Worm (Caenorhabditis elegans): ENCODE measurements around the gene mig-6.

mig-6 gene

ce11 chrV:7826917-7827316 is at the start of gene mig-6:
TSS of gene mig-6 (plus strand) at chrV:7827217.
- TF ChIP-seq dpl-1 (GFP tag; optimal IDR thresholded peaks at IDR 0.05) (no peak), sptf-2 (GFP tag; optimal IDR thresholded peaks at IDR 0.05) (no peak), lin-40 (tag; optimal IDR thresholded peaks at IDR 0.05) (no peak)

ce11 chrV:7778999-7779398 is 48.0 kb upstream of the mig-6 start:
- TF ChIP-seq atf-7 (tag; optimal IDR thresholded peaks at IDR 0.05) (peak; percentile 18), zim-3 (tag; optimal IDR thresholded peaks at IDR 0.05) (no peak), chd-7 (tag; optimal IDR thresholded peaks at IDR 0.05) (peak; percentile 15), madf-6 (GFP tag; IDR thresholded peaks at IDR 0.05) (peak; percentile 26; the same call in 1 of the 2 replicates), snpc-4 (GFP tag; optimal IDR thresholded peaks at IDR 0.05) (no peak), snpc-4 (tag; optimal IDR thresholded peaks at IDR 0.05) (peak in 1 of 4 experiments; percentile 23), ceh-91 (GFP tag; IDR thresholded peaks at IDR 0.05) (peak; percentile 27; the same call in 1 of the 2 replicates), snpc-3.4 (tag; optimal IDR thresholded peaks at IDR 0.05) (no peak), repo-1 (tag; optimal IDR thresholded peaks at IDR 0.05) (no peak), C17E4.6 (GFP tag; IDR thresholded peaks at IDR 0.05) (peak; percentile 29; the same call in 1 of the 2 replicates), ekl-4 (GFP tag; IDR thresholded peaks at IDR 0.05) (peak; percentile 44; the same call in 1 of the 2 replicates), F39B2.1 (GFP tag; IDR thresholded peaks at IDR 0.05) (no peak), F49E8.2 (tag; optimal IDR thresholded peaks at IDR 0.05; ENCODE audit: insufficient read depth) (peak; percentile 38), hsf-1 (GFP tag; IDR thresholded peaks at IDR 0.05) (peak; percentile 61; the same call in 1 of the 2 replicates), hrde-1 (tag; optimal IDR thresholded peaks at IDR 0.05; ENCODE audit: borderline replicate concordance) (peak; percentile 75), B0336.3 (GFP tag; IDR thresholded peaks at IDR 0.05) (peak; percentile 52; the same call in 1 of the 2 replicates), unc-130 (GFP tag; optimal IDR thresholded peaks at IDR 0.05) (peak; percentile 15)

- TF ChIP-seq mel-28 (tag; optimal IDR thresholded peaks at IDR 0.05; ENCODE audit: borderline replicate concordance) = no peak
- TF ChIP-seq T26A5.8 (tag; optimal IDR thresholded peaks at IDR 0.05) = no peak
- no peak for TF ChIP-seq egrh-3 (GFP tag; IDR thresholded peaks at IDR 0.05)
- TF ChIP-seq B0035.1 (tag; optimal IDR thresholded peaks at IDR 0.05) = no peak
- no peak for TF ChIP-seq ceh-79 (tag; optimal IDR thresholded peaks at IDR 0.05)
- no peak for TF ChIP-seq Y53F4B.3 (GFP tag; IDR thresholded peaks at IDR 0.05)
- TF ChIP-seq K12H6.12 (tag; optimal IDR thresholded peaks at IDR 0.05) = no peak
- no peak for TF ChIP-seq tbx-9 (tag; optimal IDR thresholded peaks at IDR 0.05; ENCODE audit: borderline replicate concordance)
- TF ChIP-seq let-607 (tag; optimal IDR thresholded peaks at IDR 0.05) = no peak
- no peak for TF ChIP-seq cebp-1 (GFP tag; IDR thresholded peaks at IDR 0.05)
- TF ChIP-seq cebp-1 (tag; optimal IDR thresholded peaks at IDR 0.05) = no peak
- TF ChIP-seq unc-62 (GFP tag; optimal IDR thresholded peaks at IDR 0.05) = no peak
- TF ChIP-seq lsl-1 (GFP tag; optimal IDR thresholded peaks at IDR 0.05) = no peak
- TF ChIP-seq egl-18 (GFP tag; IDR thresholded peaks at IDR 0.05) = no peak
- no peak for TF ChIP-seq ztf-6 (GFP tag; IDR thresholded peaks at IDR 0.05)
- no peak for TF ChIP-seq snpc-1.3 (tag; optimal IDR thresholded peaks at IDR 0.05; ENCODE audit: insufficient read depth)
- no peak for TF ChIP-seq lin-40 (tag; optimal IDR thresholded peaks at IDR 0.05)
- no peak for TF ChIP-seq T07F8.4 (tag; optimal IDR thresholded peaks at IDR 0.05)
- no peak for TF ChIP-seq ceh-100 (GFP tag; IDR thresholded peaks at IDR 0.05)
These were observed 45.5 kb upstream of the mig-6 start, which contains the start of gene cyp-32A1 for ce11 chrV:7781511-7781910. TSS of gene cyp-32A1 (plus strand) at chrV:7781811.

Measured in whole organism, young adult.